Worm (Caenorhabditis elegans): Measurements from ENCODE around the gene sars-1.

Gene sars-1

DNA sequence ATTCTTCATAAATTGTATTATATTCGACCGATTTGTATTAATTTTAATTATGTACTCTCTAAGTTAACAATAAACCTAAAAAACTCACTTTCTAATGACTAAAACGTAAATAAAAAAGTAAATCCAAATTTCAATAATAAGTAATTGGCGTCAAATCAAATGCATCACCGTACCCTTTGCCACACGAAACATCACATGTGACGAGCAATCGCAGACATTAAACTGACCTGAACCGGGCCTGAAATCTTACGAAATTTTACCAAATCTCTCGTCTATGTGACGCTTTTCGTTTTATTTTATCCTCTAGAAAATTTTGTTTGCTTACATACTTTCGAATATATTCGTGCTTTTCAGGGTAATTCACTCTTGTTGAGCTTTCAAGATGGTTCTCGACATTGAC, at the start of gene sars-1, which contains the start of gene C47E12.2:
TSS of gene sars-1 (plus strand) at position 355 of the 400 bp plus-strand sequence.
TSS of gene C47E12.2 (minus strand) at position 131 of the 400 bp plus-strand sequence.
- no peak for TF ChIP-seq unc-62 (GFP tag; optimal IDR thresholded peaks at IDR 0.05)

DNA sequence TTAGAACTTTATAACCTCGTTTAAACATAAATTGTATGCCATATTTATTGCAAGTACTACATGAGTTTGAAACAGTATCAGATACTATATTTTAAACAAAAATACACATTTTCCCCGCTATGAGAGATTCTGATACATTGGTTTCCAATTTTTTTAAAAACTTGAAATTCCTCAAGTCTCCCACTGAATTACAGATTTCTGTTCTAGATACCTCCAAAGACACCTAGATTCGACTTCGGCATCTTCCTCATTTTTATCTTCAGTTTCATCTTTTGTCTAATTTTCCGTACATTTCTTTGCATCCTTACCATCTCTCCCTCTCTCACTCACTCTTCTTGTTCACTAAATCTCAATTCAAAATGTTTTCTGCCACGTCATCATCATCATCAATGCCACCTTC, 39.6 kb upstream of the sars-1 start, which contains the start of gene T13H10.2:
TSS of gene T13H10.2 (plus strand) at position 301 of the 400 bp plus-strand sequence.
- no peak for TF ChIP-seq unc-62 (GFP tag; optimal IDR thresholded peaks at IDR 0.05)

DNA sequence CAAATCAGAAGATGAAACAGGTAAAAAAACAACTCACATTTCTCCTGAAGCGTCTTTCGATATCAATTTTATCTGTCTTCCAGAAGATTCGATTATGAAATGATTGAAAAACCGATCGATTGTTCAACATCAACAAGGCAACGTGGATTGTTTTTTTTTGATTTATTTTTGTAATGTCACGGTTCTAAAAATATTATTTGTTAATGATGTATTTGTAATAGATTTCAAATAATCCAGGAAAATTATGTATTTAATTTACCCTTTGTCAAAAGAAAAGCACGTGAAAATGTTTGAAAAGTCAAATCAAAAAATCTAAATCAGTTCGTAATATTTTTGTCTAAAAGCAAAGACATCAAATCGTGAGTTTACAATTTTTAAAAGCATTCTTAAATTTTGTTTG, 34.4 kb upstream of the sars-1 start, which contains the start of the genes kin-5 and C47E12.11:
TSS of gene kin-5 (minus strand) at position 101 of the 400 bp plus-strand sequence.
TSS of gene C47E12.11 (plus strand) at position 320 of the 400 bp plus-strand sequence.
- no peak for TF ChIP-seq unc-62 (GFP tag; optimal IDR thresholded peaks at IDR 0.05)

DNA sequence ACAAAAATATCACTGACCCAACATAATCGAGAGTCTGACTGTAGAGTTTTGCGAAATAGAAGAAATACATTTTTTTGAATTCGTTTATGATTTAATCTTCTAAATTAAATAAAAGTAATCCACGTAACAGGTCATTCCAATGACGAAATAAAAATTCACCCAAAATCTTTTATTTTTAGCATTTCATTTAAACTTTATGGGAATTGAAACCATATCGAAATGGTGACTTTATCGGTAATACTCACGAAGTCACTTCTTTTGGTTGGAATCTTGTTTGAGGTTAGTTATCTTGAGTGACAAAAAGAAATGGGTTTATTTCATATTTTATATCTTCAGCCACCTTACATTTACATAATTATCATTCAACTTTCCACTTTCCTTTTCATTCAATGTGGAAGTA, 30.9 kb upstream of the sars-1 start, which contains the start of the genes C47E12.12 and C47E12.10:
TSS of gene C47E12.12 (minus strand) at position 101 of the 400 bp plus-strand sequence.
TSS of gene C47E12.10 (plus strand) at position 172 of the 400 bp plus-strand sequence.
- no peak for TF ChIP-seq unc-62 (GFP tag; optimal IDR thresholded peaks at IDR 0.05)

DNA sequence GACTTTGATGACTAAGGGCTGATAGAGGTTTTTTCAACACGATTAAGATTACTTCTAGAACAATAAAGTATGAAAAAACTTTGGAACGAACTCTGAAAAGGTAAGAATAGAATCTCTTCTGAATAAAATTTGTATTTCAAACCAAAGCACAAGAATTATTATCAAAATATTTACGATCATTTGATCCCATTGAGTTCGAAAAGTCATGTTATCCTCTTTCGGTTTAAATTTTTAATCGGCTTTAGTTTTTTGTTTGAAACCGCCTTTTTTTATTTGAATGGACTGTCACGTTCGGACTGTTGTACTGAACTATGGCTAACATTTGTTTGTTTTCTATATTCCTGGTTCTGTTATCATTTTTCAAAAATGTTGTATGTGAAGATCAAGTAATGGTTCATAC, 29.1 kb upstream of the sars-1 start, which contains the start of gene C47E12.9:
TSS of gene C47E12.9 (plus strand) at position 301 of the 400 bp plus-strand sequence.
- TF ChIP-seq unc-62 (GFP tag; optimal IDR thresholded peaks at IDR 0.05) = no peak

DNA sequence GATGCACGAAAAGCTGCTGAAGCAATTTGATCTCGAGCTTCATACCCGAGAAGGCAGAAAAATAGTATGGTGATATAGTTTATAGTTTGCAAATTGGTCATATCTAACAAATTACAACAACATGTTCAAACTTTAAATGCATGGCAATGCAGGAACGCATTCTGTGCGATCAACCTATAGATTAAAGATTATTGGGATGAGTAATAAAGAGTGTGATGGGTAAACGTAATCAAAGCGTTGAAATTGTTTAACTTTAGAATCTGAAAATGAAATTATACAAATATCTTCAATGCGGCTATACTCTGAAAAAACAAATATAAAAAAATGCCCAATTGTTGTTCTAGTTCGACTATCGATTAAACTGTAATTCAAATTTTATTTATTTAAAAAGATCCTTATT, 27.2 kb upstream of the sars-1 start, which contains the start of gene C47E12.14:
TSS of gene C47E12.14 (minus strand) at position 101 of the 400 bp plus-strand sequence.
- TF ChIP-seq unc-62 (GFP tag; optimal IDR thresholded peaks at IDR 0.05) = no peak

DNA sequence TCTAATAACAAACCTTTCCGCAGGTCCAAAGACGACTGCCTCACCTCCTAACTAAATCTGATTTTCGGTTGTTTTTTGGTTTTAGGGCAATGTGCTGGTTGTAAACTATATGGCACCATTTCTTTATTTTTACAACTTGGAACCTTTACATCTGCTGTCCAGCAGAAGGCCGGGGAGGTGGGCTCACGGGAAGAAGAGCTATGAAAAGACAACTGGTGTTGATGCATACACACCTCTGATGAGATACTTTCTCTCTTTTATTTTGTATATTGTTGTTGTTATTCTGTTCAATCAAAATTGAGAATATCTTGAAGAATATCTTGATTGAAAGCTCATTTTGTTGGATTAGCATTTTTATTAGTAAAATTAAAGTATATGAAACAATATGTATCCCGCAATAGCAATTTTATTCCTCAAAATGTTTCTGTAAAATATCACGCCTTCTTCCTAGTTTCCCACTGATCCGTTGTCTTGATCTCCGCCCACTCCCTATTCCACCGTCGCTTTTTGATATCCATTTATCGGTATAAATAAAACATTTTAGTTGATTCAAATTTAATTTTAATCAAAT, 25.8 kb upstream of the sars-1 start, which contains the start of gene dhp-2:
TSS of gene dhp-2 (plus strand) at position 521 of the 571 bp plus-strand sequence.
- TF ChIP-seq unc-62 (GFP tag; optimal IDR thresholded peaks at IDR 0.05) = no peak

DNA sequence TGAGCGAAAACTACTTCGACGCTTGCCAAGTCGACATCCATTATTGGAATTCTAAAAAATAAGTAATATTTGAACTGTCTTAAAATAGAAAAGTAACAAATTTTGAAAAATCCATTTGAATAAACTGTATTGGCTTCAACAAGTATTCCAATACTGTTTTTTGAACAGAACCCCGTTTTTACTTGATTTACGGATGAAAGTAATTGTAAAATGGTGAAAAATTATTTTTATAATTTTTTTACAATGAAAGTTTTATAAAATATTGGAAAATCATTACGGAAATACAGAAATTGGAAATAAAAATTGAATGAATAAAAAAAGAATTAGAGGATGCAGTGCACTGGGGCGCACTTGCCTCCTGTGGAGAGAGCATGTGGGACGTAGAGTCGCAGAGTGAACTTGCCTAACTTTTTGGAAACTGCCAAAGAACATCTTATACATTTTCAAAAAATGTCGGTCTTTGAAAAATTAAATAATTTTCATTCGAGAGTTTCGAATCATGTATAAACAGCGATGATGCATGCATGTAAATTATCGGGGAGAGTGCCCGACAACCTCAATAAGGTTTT, 21.2 kb upstream of the sars-1 start, which contains the start of gene rrp-1:
TSS of gene rrp-1 (minus strand) at position 51 of the 569 bp plus-strand sequence.
- TF ChIP-seq unc-62 (GFP tag; optimal IDR thresholded peaks at IDR 0.05) = no peak

DNA sequence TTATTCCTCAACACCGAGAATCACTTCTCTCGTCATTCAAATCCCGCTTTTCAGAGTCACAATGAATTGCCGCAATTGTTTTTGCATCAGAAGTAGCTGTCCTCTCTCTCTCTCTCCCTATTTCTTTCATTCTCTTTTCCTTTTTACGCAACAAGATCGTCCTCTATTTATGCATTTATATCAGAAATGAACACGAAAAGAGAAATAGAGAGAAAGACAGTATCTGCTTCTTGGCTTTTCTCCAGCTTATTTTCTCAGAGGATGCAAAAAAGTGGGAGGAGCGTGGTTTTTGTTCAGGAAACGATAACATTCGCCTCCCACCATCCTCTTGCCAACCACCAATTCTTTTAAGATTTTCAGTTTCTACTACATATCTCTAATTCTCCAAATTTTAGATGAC, 20.6 kb upstream of the sars-1 start, which contains the start of gene mam-2:
TSS of gene mam-2 (plus strand) at position 301 of the 400 bp plus-strand sequence.
- no peak for TF ChIP-seq unc-62 (GFP tag; optimal IDR thresholded peaks at IDR 0.05)

DNA sequence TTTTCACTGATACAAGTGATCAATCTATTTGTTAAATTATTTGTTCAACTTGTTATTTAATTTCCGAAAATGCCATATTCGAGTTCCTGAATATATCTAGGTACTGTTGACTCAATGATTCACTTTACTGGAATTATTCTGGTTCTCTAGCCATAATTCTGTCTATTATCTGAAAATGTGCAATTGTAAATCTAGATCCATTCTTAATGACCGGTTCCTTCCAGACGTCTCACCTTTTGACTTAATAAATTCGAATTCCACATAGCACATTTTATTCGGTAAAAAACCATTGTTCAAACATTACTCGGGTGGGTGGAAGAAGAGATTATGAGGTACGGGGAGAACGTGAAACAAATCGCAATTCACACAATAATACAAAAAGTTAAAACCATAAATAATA, 14.1 kb upstream of the sars-1 start:
- TF ChIP-seq unc-62 (GFP tag; optimal IDR thresholded peaks at IDR 0.05) = no peak

DNA sequence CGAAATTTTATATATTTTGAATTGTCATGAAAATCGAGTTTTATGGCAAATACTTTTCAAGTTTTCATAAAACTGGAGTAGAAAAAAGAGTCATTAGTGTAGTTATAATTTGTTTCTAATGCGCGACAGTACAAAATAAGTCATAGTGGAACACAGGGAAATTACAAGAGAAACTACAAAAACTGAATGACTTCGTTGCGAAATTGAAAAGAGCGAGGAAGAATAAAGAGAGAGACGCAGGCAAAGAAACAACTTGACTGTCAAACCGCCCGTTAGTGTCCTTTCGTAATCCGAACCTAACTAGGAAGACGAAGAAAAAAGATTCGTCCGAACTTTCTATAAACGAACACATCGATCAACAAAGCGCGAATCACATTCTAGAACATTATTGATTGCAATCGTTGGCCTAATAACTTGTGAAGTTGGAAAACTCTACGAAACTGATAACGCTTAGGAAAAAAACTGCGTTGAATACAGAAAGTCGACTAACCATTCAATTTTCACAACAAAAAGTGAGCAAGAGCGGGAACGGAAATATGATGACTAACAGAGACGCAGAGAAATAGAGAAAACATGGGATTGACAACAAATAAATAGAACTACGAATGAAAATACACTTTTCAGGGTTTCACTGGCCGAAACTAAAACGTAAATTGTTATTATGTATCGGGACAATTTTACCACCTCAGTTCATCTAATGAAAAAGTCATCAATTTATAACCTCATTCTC, 10.0 kb upstream of the sars-1 start:
- no peak for TF ChIP-seq unc-62 (GFP tag; optimal IDR thresholded peaks at IDR 0.05)

DNA sequence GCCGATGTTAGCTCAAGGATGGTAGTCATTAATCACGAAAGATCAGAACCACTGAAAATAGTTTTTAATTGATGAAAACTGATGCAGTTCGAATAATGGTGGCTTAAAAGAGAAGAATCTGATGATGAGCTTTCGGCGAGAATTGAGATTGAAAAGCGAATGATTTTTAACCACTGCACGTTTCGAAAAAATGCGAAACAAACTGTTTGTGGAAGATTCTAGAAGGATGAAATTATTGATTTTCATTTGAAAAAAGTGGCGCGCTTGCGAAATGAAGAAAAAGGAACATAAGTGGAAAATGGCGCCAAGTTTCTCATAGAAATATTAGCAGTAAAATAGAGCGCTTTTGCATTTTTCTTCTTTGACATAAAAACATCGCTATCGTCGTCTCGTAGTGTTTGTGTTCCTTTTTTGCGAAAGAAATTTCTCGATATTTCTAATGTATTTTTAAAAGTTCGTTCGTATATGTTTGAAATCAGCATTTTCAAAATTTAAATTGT, 8.6 kb upstream of the sars-1 start, which contains the start of gene uba-1:
TSS of gene uba-1 (minus strand) at position 51 of the 500 bp plus-strand sequence.
- TF ChIP-seq unc-62 (GFP tag; optimal IDR thresholded peaks at IDR 0.05) = no peak

DNA sequence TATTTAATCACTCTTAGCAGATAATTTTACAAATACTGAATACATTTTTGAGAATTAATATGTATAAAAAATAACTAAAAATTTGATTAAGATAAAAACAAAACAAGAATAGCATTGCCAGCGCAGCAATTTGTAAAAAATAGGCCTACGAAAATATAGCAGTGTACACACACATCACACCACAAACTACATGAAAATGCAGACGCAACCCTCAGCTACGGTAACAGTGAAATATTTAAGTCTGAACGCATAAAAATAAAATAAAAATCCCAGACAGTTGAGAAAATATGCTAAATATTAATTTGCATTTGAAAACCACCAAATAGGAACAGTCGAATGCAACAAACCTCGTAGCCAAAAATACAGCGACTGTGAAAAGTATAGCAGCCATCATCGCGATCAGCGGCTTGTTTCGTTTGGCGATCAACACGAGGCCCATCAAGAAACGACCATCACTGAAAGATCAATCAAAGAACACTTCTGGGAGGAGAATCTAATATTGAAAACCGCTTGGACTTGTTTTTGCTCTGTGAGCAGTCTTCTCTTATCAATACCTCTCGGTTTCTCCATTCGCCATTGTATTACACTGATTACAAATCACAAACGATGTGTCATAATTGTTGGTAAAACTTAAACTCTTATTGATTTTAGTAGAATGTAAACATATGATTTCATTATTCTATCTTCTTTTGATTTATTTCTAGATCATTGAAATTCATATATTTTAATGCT, 4.9 kb upstream of the sars-1 start, which contains the start of gene pyp-1:
TSS of gene pyp-1 (minus strand) at position 439 of the 732 bp plus-strand sequence.
- TF ChIP-seq unc-62 (GFP tag; optimal IDR thresholded peaks at IDR 0.05) = no peak

DNA sequence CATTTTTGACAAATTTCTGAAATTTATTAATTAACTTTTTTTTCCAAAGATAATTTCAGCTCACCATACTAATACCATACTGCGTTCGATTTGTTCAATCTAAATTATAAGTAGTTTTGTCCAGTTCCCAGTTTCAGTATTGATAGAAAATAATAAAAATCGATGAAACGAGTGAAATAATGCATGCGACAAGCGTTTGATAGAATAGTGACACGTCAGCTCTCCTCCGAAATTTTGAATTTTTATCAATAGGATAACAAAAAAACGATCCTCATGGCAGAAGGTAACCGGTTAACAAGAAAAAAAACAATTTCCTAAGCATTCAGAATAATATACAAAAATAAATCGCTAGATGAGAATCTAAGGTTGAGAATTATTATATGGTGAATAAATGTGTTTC, 1.8 kb upstream of the sars-1 start, which contains the start of gene C47E12.3:
TSS of gene C47E12.3 (minus strand) at position 101 of the 400 bp plus-strand sequence.
- TF ChIP-seq unc-62 (GFP tag; optimal IDR thresholded peaks at IDR 0.05) = no peak

DNA sequence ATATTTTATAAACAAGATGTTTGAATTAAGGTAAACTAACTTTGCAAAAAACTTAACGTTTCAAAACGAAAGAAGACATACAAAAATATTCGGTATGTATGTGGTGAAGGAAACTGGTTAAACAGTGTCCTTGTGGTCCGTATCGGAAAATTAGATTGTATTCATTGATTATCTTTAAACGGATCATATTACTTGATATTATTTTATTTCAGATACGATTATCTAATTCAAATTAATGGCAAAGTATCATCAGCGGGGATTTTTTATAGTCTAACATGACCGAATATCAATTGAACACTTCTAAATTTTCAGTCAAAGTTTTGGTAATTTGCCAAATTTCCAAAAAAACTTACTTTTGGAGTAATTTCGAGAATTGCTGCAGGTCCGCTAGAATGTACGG, 3.3 kb downstream of the sars-1 start, which contains the start of gene C47E12.13:
TSS of gene C47E12.13 (minus strand) at position 101 of the 400 bp plus-strand sequence.
- TF ChIP-seq unc-62 (GFP tag; optimal IDR thresholded peaks at IDR 0.05) = no peak
